Fruit fly (Drosophila melanogaster) whole organism, embryonic: ENCODE measurements around the gene Coq7.
A peak's percentile ranks its signal among the peaks of the same experiment; 100 is the strongest.

ENCODE experiments used
- Atf-2 ChIP-seq: fragments of 200-800 bp; sonication (Bioruptor generic); optimal IDR thresholded peaks from 2 replicates; lab custom pipeline; 2016; ENCODE audit warnings: missing biosample characterization, missing genetic modification characterization
- C15 ChIP-seq: fragments of 200-800 bp; sonication (Bioruptor generic); IDR thresholded peaks from 3 replicates; pipeline ENCODE4 v1.3.6; 2022; ENCODE audit warnings: missing biosample characterization, missing genetic modification characterization
- CG10147 ChIP-seq: fragments of 200-800 bp; sonication (Bioruptor generic); optimal IDR thresholded peaks from 2 replicates; lab custom pipeline; 2019; ENCODE audit warnings: missing biosample characterization, mild to moderate bottlenecking, missing genetic modification characterization, moderate library complexity
- CG10654 ChIP-seq: fragments of 200-800 bp; sonication (Bioruptor generic); optimal IDR thresholded peaks from 2 replicates; lab custom pipeline; 2016; ENCODE audit warnings: missing biosample characterization, missing genetic modification characterization
- CG11085 ChIP-seq: fragments of 200-800 bp; sonication (Bioruptor generic); IDR thresholded peaks from 2 replicates; pipeline ENCODE4 v1.3.6; 2022; ENCODE audit warnings: missing biosample characterization, missing genetic modification characterization
- CG12071 ChIP-seq: fragments of 200-800 bp; sonication (Bioruptor generic); optimal IDR thresholded peaks from 3 replicates; lab custom pipeline; 2018; ENCODE audit warnings: missing biosample characterization, mild to moderate bottlenecking, missing genetic modification characterization
- CG12391 ChIP-seq: fragments of 200-800 bp; sonication (Bioruptor generic); optimal IDR thresholded peaks from 3 replicates; lab custom pipeline; 2018; ENCODE audit warnings: missing biosample characterization, mild to moderate bottlenecking, missing genetic modification characterization, moderate library complexity
- CG12942 ChIP-seq: fragments of 200-800 bp; sonication (Bioruptor generic); optimal IDR thresholded peaks from 3 replicates; lab custom pipeline; 2016; ENCODE audit warnings: missing biosample characterization, missing genetic modification characterization
- CG13287 ChIP-seq: fragments of 200-800 bp; sonication (Bioruptor generic); IDR thresholded peaks from 2 replicates; pipeline ENCODE4 v1.3.6; 2022; ENCODE audit warnings: missing biosample characterization, missing genetic modification characterization; ENCODE audit not compliant: partially characterized antibody
- CG13424 ChIP-seq: fragments of 200-800 bp; sonication (Bioruptor generic); optimal IDR thresholded peaks from 2 replicates; lab custom pipeline; 2019; ENCODE audit warnings: missing biosample characterization, mild to moderate bottlenecking, missing genetic modification characterization, moderate library complexity
- CG13775 ChIP-seq: fragments of 200-800 bp; sonication (Bioruptor generic); optimal IDR thresholded peaks from 3 replicates; lab custom pipeline; 2017; ENCODE audit warnings: missing biosample characterization, mild to moderate bottlenecking, missing genetic modification characterization
- CG14667 ChIP-seq: fragments of 200-800 bp; sonication (Bioruptor generic); IDR thresholded peaks from 2 replicates; pipeline ENCODE4 v1.3.6; 2022; ENCODE audit warnings: missing biosample characterization, missing genetic modification characterization
- CG17361 ChIP-seq: fragments of 200-800 bp; sonication (Bioruptor generic); IDR thresholded peaks from 3 replicates; pipeline ENCODE4 v1.3.6; 2022; ENCODE audit warnings: missing biosample characterization, missing genetic modification characterization
- CG3838 ChIP-seq: fragments of 200-800 bp; sonication (Bioruptor generic); optimal IDR thresholded peaks from 3 replicates; lab custom pipeline; 2016; ENCODE audit warnings: missing biosample characterization, missing genetic modification characterization
- CG6654 ChIP-seq: fragments of 200-800 bp; sonication (Bioruptor generic); optimal IDR thresholded peaks from 2 replicates; lab custom pipeline; 2017; ENCODE audit warnings: missing biosample characterization, mild to moderate bottlenecking, missing genetic modification characterization
- CG7556 ChIP-seq: fragments of 200-800 bp; sonication (Bioruptor generic); optimal IDR thresholded peaks from 2 replicates; lab custom pipeline; 2017; ENCODE audit warnings: missing biosample characterization, mild to moderate bottlenecking, missing genetic modification characterization
- CG9437 ChIP-seq: fragments of 200-800 bp; sonication (Bioruptor generic); optimal IDR thresholded peaks from 2 replicates; lab custom pipeline; 2018; ENCODE audit warnings: missing biosample characterization, mild to moderate bottlenecking, missing genetic modification characterization
- Doc2 ChIP-seq: fragments of 200-800 bp; sonication (Bioruptor generic); IDR thresholded peaks from 2 replicates; pipeline ENCODE4 v1.3.6; 2022; ENCODE audit warnings: missing biosample characterization, missing genetic modification characterization
- Drgx ChIP-seq: fragments of 200-800 bp; sonication (Bioruptor generic); IDR thresholded peaks from 2 replicates; pipeline ENCODE4 v1.3.6; 2022; ENCODE audit warnings: missing biosample characterization, missing genetic modification characterization
- ERR ChIP-seq: fragments of 200-800 bp; sonication (Bioruptor generic); optimal IDR thresholded peaks from 2 replicates; lab custom pipeline; 2016; ENCODE audit warnings: missing biosample characterization, missing genetic modification characterization
- GATAe ChIP-seq: fragments of 200-800 bp; sonication (Bioruptor generic); conservative IDR thresholded peaks from 2 replicates; pipeline ENCODE4 v1.3.6; 2022; ENCODE audit warnings: missing biosample characterization, missing genetic modification characterization
- MBD-R2 ChIP-seq: fragments of 200-800 bp; sonication (Bioruptor generic); IDR thresholded peaks from 2 replicates; pipeline ENCODE4 v1.3.6; 2022; ENCODE audit warnings: missing biosample characterization, missing genetic modification characterization
- Mes4 ChIP-seq: fragments of 200-800 bp; sonication (Bioruptor generic); optimal IDR thresholded peaks from 2 replicates; lab custom pipeline; 2016; ENCODE audit warnings: missing biosample characterization, missing genetic modification characterization
- Mrtf ChIP-seq: fragments of 200-800 bp; sonication (Bioruptor generic); IDR thresholded peaks from 3 replicates; pipeline ENCODE4 v1.3.6; 2022; ENCODE audit warnings: missing biosample characterization, missing genetic modification characterization
- Myb ChIP-seq: fragments of 200-800 bp; sonication (Bioruptor generic); optimal IDR thresholded peaks from 2 replicates; lab custom pipeline; 2016; ENCODE audit warnings: missing biosample characterization, missing genetic modification characterization
- Neu2 ChIP-seq: fragments of 200-800 bp; sonication (Bioruptor generic); optimal IDR thresholded peaks from 3 replicates; lab custom pipeline; 2016; ENCODE audit warnings: missing biosample characterization, missing genetic modification characterization, borderline replicate concordance
- Nf-YA ChIP-seq: fragments of 200-800 bp; sonication (Bioruptor generic); IDR thresholded peaks from 2 replicates; pipeline ENCODE4 v1.3.6; 2022; ENCODE audit warnings: missing biosample characterization, missing genetic modification characterization
- Oaz ChIP-seq: fragments of 200-800 bp; sonication (Bioruptor generic); IDR thresholded peaks from 2 replicates; pipeline ENCODE4 v1.3.6; 2022; ENCODE audit warnings: missing biosample characterization, missing genetic modification characterization
- Spps ChIP-seq: fragments of 200-800 bp; sonication (Bioruptor generic); optimal IDR thresholded peaks from 2 replicates; lab custom pipeline; 2018; ENCODE audit warnings: missing biosample characterization, mild to moderate bottlenecking, missing genetic modification characterization
- amos ChIP-seq: fragments of 200-800 bp; sonication (Bioruptor generic); IDR thresholded peaks from 2 replicates; pipeline ENCODE4 v1.3.6; 2022; ENCODE audit warnings: missing biosample characterization, missing genetic modification characterization; ENCODE audit not compliant: partially characterized antibody
- az2 ChIP-seq: fragments of 200-800 bp; sonication (Bioruptor generic); optimal IDR thresholded peaks from 3 replicates; lab custom pipeline; 2016; ENCODE audit warnings: missing biosample characterization, missing genetic modification characterization
- bbx ChIP-seq: fragments of 200-800 bp; sonication (Bioruptor generic); IDR thresholded peaks from 2 replicates; pipeline ENCODE4 v1.3.6; 2022; ENCODE audit warnings: missing biosample characterization, missing genetic modification characterization; ENCODE audit not compliant: partially characterized antibody
- bcd ChIP-seq: fragments of 200-800 bp; sonication (Bioruptor generic); optimal IDR thresholded peaks from 2 replicates; lab custom pipeline; 2017; ENCODE audit warnings: missing biosample characterization, mild to moderate bottlenecking, missing genetic modification characterization
- en ChIP-seq: fragments of 200-800 bp; sonication (Bioruptor generic); optimal IDR thresholded peaks from 2 replicates; lab custom pipeline; 2016; ENCODE audit warnings: missing biosample characterization, missing genetic modification characterization
- fd102C ChIP-seq: fragments of 200-800 bp; sonication (Bioruptor generic); optimal IDR thresholded peaks from 2 replicates; lab custom pipeline; 2018; ENCODE audit warnings: missing biosample characterization, mild to moderate bottlenecking, missing genetic modification characterization, moderate library complexity
- ham ChIP-seq: fragments of 200-800 bp; sonication (Bioruptor generic); IDR thresholded peaks from 2 replicates; pipeline ENCODE4 v1.3.6; 2022; ENCODE audit warnings: missing biosample characterization, missing genetic modification characterization
- hb ChIP-seq: fragments of 200-800 bp; sonication (Bioruptor generic); IDR thresholded peaks from 3 replicates; pipeline ENCODE4 v1.3.6; 2022; ENCODE audit warnings: missing biosample characterization, missing genetic modification characterization; ENCODE audit not compliant: partially characterized antibody
- insv ChIP-seq, 2 experiments: fragments of 200-800 bp; sonication (Bioruptor generic); optimal IDR thresholded peaks; 3 replicates each; lab custom pipeline; 2016 to 2018; ENCODE audit warnings: missing biosample characterization in 2 of 2, missing genetic modification characterization in 2 of 2
- klu ChIP-seq: fragments of 200-800 bp; sonication (Bioruptor generic); IDR thresholded peaks from 2 replicates; pipeline ENCODE4 v1.3.6; 2022; ENCODE audit warnings: missing biosample characterization, missing genetic modification characterization
- knrl ChIP-seq: fragments of 200-800 bp; sonication (Bioruptor generic); IDR thresholded peaks from 3 replicates; pipeline ENCODE4 v1.3.6; 2022; ENCODE audit warnings: missing biosample characterization, missing genetic modification characterization; ENCODE audit not compliant: partially characterized antibody
- mirr ChIP-seq: fragments of 200-800 bp; sonication (Bioruptor generic); optimal IDR thresholded peaks from 3 replicates; lab custom pipeline; 2018; ENCODE audit warnings: missing biosample characterization, mild to moderate bottlenecking, missing genetic modification characterization
- mld ChIP-seq: fragments of 200-800 bp; sonication (Bioruptor generic); IDR thresholded peaks from 3 replicates; pipeline ENCODE4 v1.3.6; 2022; ENCODE audit warnings: missing biosample characterization, missing genetic modification characterization; ENCODE audit not compliant: partially characterized antibody
- otp ChIP-seq: fragments of 200-800 bp; sonication (Bioruptor generic); IDR thresholded peaks from 3 replicates; pipeline ENCODE4, ENCODE4 v1.3.6; 2022; ENCODE audit warnings: missing biosample characterization, missing genetic modification characterization
- pho ChIP-seq: fragments of 200-800 bp; sonication (Bioruptor generic); optimal IDR thresholded peaks from 2 replicates; lab custom pipeline; 2016; ENCODE audit warnings: missing biosample characterization, missing genetic modification characterization
- ranshi ChIP-seq: fragments of 200-800 bp; sonication (Bioruptor generic); IDR thresholded peaks from 2 replicates; pipeline ENCODE4 v1.3.6; 2022; ENCODE audit warnings: missing biosample characterization, missing genetic modification characterization
- run ChIP-seq: fragments of 200-800 bp; sonication (Bioruptor generic); optimal IDR thresholded peaks from 3 replicates; lab custom pipeline; 2018; ENCODE audit warnings: missing biosample characterization, mild to moderate bottlenecking, missing genetic modification characterization
- sd ChIP-seq: fragments of 200-800 bp; sonication (Bioruptor generic); optimal IDR thresholded peaks from 3 replicates; lab custom pipeline; 2018; ENCODE audit warnings: missing biosample characterization, mild to moderate bottlenecking, missing genetic modification characterization, moderate library complexity
- shn ChIP-seq: fragments of 200-800 bp; sonication (Bioruptor generic); optimal IDR thresholded peaks from 3 replicates; lab custom pipeline; 2016; ENCODE audit warnings: missing biosample characterization, missing genetic modification characterization
- tap ChIP-seq: fragments of 200-800 bp; optimal IDR thresholded peaks from 3 replicates; lab custom pipeline; 2019; ENCODE audit warnings: missing biosample characterization, mild to moderate bottlenecking, missing genetic modification characterization, moderate library complexity
- tio ChIP-seq: fragments of 200-800 bp; sonication (Bioruptor generic); optimal IDR thresholded peaks from 2 replicates; lab custom pipeline; 2017; ENCODE audit warnings: missing biosample characterization, missing genetic modification characterization, inconsistent platforms
- unpg ChIP-seq: fragments of 200-800 bp; sonication (Bioruptor generic); optimal IDR thresholded peaks from 3 replicates; lab custom pipeline; 2018; ENCODE audit warnings: missing biosample characterization, mild to moderate bottlenecking, missing genetic modification characterization, moderate library complexity

Gene Coq7

DNA sequence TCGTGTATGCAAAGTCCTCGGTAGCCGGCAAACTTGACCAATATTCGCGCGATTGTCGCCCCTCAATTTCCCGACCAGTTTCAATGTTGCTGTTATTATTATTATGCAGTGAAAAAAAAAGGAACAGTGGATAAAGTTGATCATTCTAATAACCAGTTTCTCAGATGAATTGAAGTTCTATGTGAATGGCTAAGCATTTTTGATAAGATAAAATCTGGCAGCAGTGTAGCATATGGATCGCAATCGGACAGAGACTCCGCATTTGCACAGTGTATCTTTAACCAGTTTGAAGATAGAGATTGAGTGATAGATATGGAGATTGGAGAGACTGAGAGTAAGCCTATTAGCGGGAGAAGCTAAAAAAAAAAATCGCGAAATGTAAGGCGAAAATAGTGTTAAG, 22.4 kb downstream of the Coq7 start (continued):
- TF ChIP-seq CG12942 (GFP tag; lab: Kevin White, UChicago), result peak; percentile 69
- TF ChIP-seq fd102C (GFP tag; lab: Kevin White, UChicago), result no peak
- peak; percentile 63 for TF ChIP-seq ranshi
- TF ChIP-seq Mes4, result peak; percentile 32
- peak; percentile 67 for TF ChIP-seq bcd
- TF ChIP-seq mirr (GFP tag; lab: Kevin White, UChicago), result no peak
- peak; percentile 74 for TF ChIP-seq CG13424 (tag; lab: Kevin White, UChicago)
- TF ChIP-seq ham (GFP tag; lab: Robert Waterston, UW), result no peak
- no peak for TF ChIP-seq sd (tag; lab: Kevin White, UChicago)
- peak; percentile 38; the same call in 1 of the 3 replicates for TF ChIP-seq C15 (GFP tag; lab: Robert Waterston, UW)
- TF ChIP-seq GATAe (GFP tag; lab: Robert Waterston, UW), result no peak
- peak; percentile 63 for TF ChIP-seq CG14667
- TF ChIP-seq knrl (GFP tag; lab: Robert Waterston, UW), result no peak
- peak; percentile 70; the same call in 2 of the 3 replicates for TF ChIP-seq otp (GFP tag; lab: Robert Waterston, UW)
- peak; percentile 57 for TF ChIP-seq az2
- peak; percentile 43 for TF ChIP-seq CG7556 (GFP tag; lab: Kevin White, UChicago)
- no peak for TF ChIP-seq insv (GFP tag; optimal IDR thresholded peaks at IDR 0.05; lab: Kevin White, UChicago)
- TF ChIP-seq Drgx (GFP tag; lab: Robert Waterston, UW), result peak; percentile 90
- TF ChIP-seq pho (GFP tag; lab: Kevin White, UChicago), result peak; percentile 75
- no peak for TF ChIP-seq Doc2 (GFP tag; lab: Robert Waterston, UW)
- no peak for TF ChIP-seq Neu2 (GFP tag; lab: Kevin White, UChicago)
- 0 out of 3 replicates have a peak, but pooled peaks have one; percentile 44 for TF ChIP-seq CG17361
- peak; percentile 26 for TF ChIP-seq tio
- TF ChIP-seq CG13287 (GFP tag; lab: Robert Waterston, UW), result no peak
- peak; percentile 74; the same call in 2 of the 3 replicates for TF ChIP-seq Mrtf (GFP tag; lab: Robert Waterston, UW)
- TF ChIP-seq MBD-R2 (GFP tag; lab: Robert Waterston, UW), result peak; percentile 52; the same call in 1 of the 2 replicates
- no peak for TF ChIP-seq run (tag; lab: Kevin White, UChicago)
- TF ChIP-seq CG10654 (GFP tag; lab: Kevin White, UChicago), result peak; percentile 53
- no peak for TF ChIP-seq bbx (GFP tag; lab: Robert Waterston, UW)
- peak; percentile 57 for TF ChIP-seq ERR (GFP tag; lab: Kevin White, UChicago)
- peak; percentile 40 for TF ChIP-seq Atf-2 (GFP tag; lab: Kevin White, UChicago)
- peak; percentile 79 for TF ChIP-seq unpg
- TF ChIP-seq CG6654 (GFP tag; lab: Kevin White, UChicago), result peak; percentile 28
- TF ChIP-seq CG3838, result no peak
- peak; percentile 80 for TF ChIP-seq CG12071 (GFP tag; lab: Kevin White, UChicago)
- peak; percentile 56 for TF ChIP-seq shn
- TF ChIP-seq CG11085, result peak; percentile 70
- peak; percentile 62 for TF ChIP-seq CG12391 (tag; lab: Kevin White, UChicago)
- peak; percentile 62 for TF ChIP-seq klu (GFP tag; lab: Robert Waterston, UW)
- TF ChIP-seq CG13775 (GFP tag; lab: Kevin White, UChicago), result peak; percentile 18
- TF ChIP-seq CG10147, result peak; percentile 60
- TF ChIP-seq CG9437 (GFP tag; lab: Kevin White, UChicago), result peak; percentile 30
- no peak for TF ChIP-seq mld (GFP tag; lab: Robert Waterston, UW)
- TF ChIP-seq Nf-YA (GFP tag; lab: Robert Waterston, UW), result 0 out of 2 replicates have a peak, but pooled peaks have one; percentile 15
- TF ChIP-seq amos, result no peak
- TF ChIP-seq Oaz, result 0 out of 2 replicates have a peak, but pooled peaks have one; percentile 38
- no peak for TF ChIP-seq hb (GFP tag; lab: Robert Waterston, UW)
- TF ChIP-seq Myb (GFP tag; lab: Kevin White, UChicago), result peak; percentile 61
- peak; percentile 37 for TF ChIP-seq en (GFP tag; lab: Kevin White, UChicago)
- TF ChIP-seq tap (tag; lab: Kevin White, UChicago), result peak; percentile 60
- TF ChIP-seq Spps, result no peak
